Worm (Caenorhabditis elegans): Measurements from ENCODE around the gene sumv-1.

Gene sumv-1

ce11 chrIII:5202641-5203040 is 51.3 kb downstream of the sumv-1 start:
- TF ChIP-seq nhr-25 (tag; optimal IDR thresholded peaks at IDR 0.05) (peak; percentile 81), hmg-11 (tag; optimal IDR thresholded peaks at IDR 0.05) (peak; percentile 29), ztf-4 (tag; optimal IDR thresholded peaks at IDR 0.05) (no peak), daf-12 (tag; optimal IDR thresholded peaks at IDR 0.05) (no peak), skn-1 (tag; optimal IDR thresholded peaks at IDR 0.05) (no peak), nhr-28 (tag; optimal IDR thresholded peaks at IDR 0.05) (no peak), elt-1 (tag; optimal IDR thresholded peaks at IDR 0.05) (peak; percentile 34), ceh-9 (tag; optimal IDR thresholded peaks at IDR 0.05) (no peak), ceh-28 (tag; optimal IDR thresholded peaks at IDR 0.05) (peak; percentile 60), elt-2 (tag; optimal IDR thresholded peaks at IDR 0.05) (peak; percentile 80), aly-2 (tag; optimal IDR thresholded peaks at IDR 0.05) (no peak), sea-2 (GFP tag; optimal IDR thresholded peaks at IDR 0.05) (no peak), nhr-11 (tag; optimal IDR thresholded peaks at IDR 0.05) (no peak), lin-15B (tag; optimal IDR thresholded peaks at IDR 0.05) (peak; percentile 12), nhr-23 (tag; optimal IDR thresholded peaks at IDR 0.05) (peak; percentile 44), nhr-12 (tag; optimal IDR thresholded peaks at IDR 0.05) (no peak), ceh-16 (tag; optimal IDR thresholded peaks at IDR 0.05) (no peak), mml-1 (tag; optimal IDR thresholded peaks at IDR 0.05) (no peak), unc-62 (GFP tag; optimal IDR thresholded peaks at IDR 0.05) (no peak), lin-39 (tag; optimal IDR thresholded peaks at IDR 0.05) (no peak), nhr-43 (tag; optimal IDR thresholded peaks at IDR 0.05; ENCODE audit: poor library complexity, severe bottlenecking) (peak; percentile 78), unc-39 (tag; optimal IDR thresholded peaks at IDR 0.05) (no peak), nhr-237 (tag; optimal IDR thresholded peaks at IDR 0.05) (no peak), R02D3.7 (tag; optimal IDR thresholded peaks at IDR 0.05) (no peak), ztf-11 (tag; optimal IDR thresholded peaks at IDR 0.05) (no peak), fos-1 (tag; optimal IDR thresholded peaks at IDR 0.05) (no peak), snpc-4 (tag; optimal IDR thresholded peaks at IDR 0.05) (peak; percentile 30), pha-4 (tag; optimal IDR thresholded peaks at IDR 0.05) (peak; percentile 85), fkh-10 (GFP tag; optimal IDR thresholded peaks at IDR 0.05) (no peak), jun-1 (tag; optimal IDR thresholded peaks at IDR 0.05) (peak; percentile 79), tbx-2 (tag; optimal IDR thresholded peaks at IDR 0.05) (no peak), nhr-67 (tag; optimal IDR thresholded peaks at IDR 0.05) (no peak), pqm-1 (tag; optimal IDR thresholded peaks at IDR 0.05) (peak; percentile 89), nfya-1 (tag; optimal IDR thresholded peaks at IDR 0.05; ENCODE audit: insufficient read depth) (peak; percentile 73), nhr-76 (tag; optimal IDR thresholded peaks at IDR 0.05) (no peak), ceh-82 (tag; optimal IDR thresholded peaks at IDR 0.05) (no peak), mdl-1 (tag; optimal IDR thresholded peaks at IDR 0.05) (no peak), nhr-77 (tag; optimal IDR thresholded peaks at IDR 0.05) (no peak), zag-1 (tag; optimal IDR thresholded peaks at IDR 0.05) (no peak), egl-27 (tag; optimal IDR thresholded peaks at IDR 0.05) (no peak), lsy-12 (tag; optimal IDR thresholded peaks at IDR 0.05) (peak; percentile 48), eor-1 (tag; optimal IDR thresholded peaks at IDR 0.05) (no peak), egl-5 (tag; optimal IDR thresholded peaks at IDR 0.05) (no peak), ama-1 (optimal IDR thresholded peaks at IDR 0.05) (no peak), elt-3 (tag; optimal IDR thresholded peaks at IDR 0.05) (peak in 1 of 3 experiments; percentile 20), ZK546.5 (tag; optimal IDR thresholded peaks at IDR 0.05) (no peak), fkh-2 (tag; optimal IDR thresholded peaks at IDR 0.05) (no peak)

- peak; percentile 45 for TF ChIP-seq jun-1 (tag; optimal IDR thresholded peaks at IDR 0.05)
- TF ChIP-seq lin-39 (tag; optimal IDR thresholded peaks at IDR 0.05): no peak
- TF ChIP-seq unc-62 (GFP tag; optimal IDR thresholded peaks at IDR 0.05): no peak
- TF ChIP-seq nhr-11 (tag; optimal IDR thresholded peaks at IDR 0.05): no peak
- TF ChIP-seq nfya-1 (tag; optimal IDR thresholded peaks at IDR 0.05; ENCODE audit: insufficient read depth): no peak
- TF ChIP-seq elt-2 (tag; optimal IDR thresholded peaks at IDR 0.05): peak; percentile 97
- no peak for TF ChIP-seq elt-1 (tag; optimal IDR thresholded peaks at IDR 0.05)
- TF ChIP-seq ceh-82 (tag; optimal IDR thresholded peaks at IDR 0.05): no peak
- peak in 2 of 3 experiments; percentile 42 to 64 for TF ChIP-seq elt-3 (tag; optimal IDR thresholded peaks at IDR 0.05)
- TF ChIP-seq pha-4 (tag; optimal IDR thresholded peaks at IDR 0.05): peak; percentile 76
- peak; percentile 9 for TF ChIP-seq nhr-23 (tag; optimal IDR thresholded peaks at IDR 0.05)
- TF ChIP-seq nhr-237 (tag; optimal IDR thresholded peaks at IDR 0.05): no peak
- no peak for TF ChIP-seq fkh-2 (tag; optimal IDR thresholded peaks at IDR 0.05)
- TF ChIP-seq ZK546.5 (tag; optimal IDR thresholded peaks at IDR 0.05): no peak
- TF ChIP-seq ceh-28 (tag; optimal IDR thresholded peaks at IDR 0.05): peak; percentile 2
- TF ChIP-seq hmg-11 (tag; optimal IDR thresholded peaks at IDR 0.05): no peak
- no peak for TF ChIP-seq zag-1 (tag; optimal IDR thresholded peaks at IDR 0.05)
- no peak for TF ChIP-seq nhr-43 (tag; optimal IDR thresholded peaks at IDR 0.05; ENCODE audit: poor library complexity, severe bottlenecking)
- TF ChIP-seq pqm-1 (tag; optimal IDR thresholded peaks at IDR 0.05): peak; percentile 98
These were observed 52.7 kb downstream of the sumv-1 start for ce11 chrIII:5201267-5201666.
